Fruit fly (Drosophila melanogaster) whole organism: ENCODE measurements around the gene CG17104.

Source experiments
- CG8478 ChIP-seq: fragments of >200 bp; optimal IDR thresholded peaks from 2 replicates; lab custom pipeline; 2018; ENCODE audit warnings: inconsistent platforms
- usp ChIP-seq: fragments of >200 bp; optimal IDR thresholded peaks from 2 replicates; lab custom pipeline; 2017; ENCODE audit warnings: missing biosample characterization, missing genetic modification characterization, mixed read lengths

DNA sequence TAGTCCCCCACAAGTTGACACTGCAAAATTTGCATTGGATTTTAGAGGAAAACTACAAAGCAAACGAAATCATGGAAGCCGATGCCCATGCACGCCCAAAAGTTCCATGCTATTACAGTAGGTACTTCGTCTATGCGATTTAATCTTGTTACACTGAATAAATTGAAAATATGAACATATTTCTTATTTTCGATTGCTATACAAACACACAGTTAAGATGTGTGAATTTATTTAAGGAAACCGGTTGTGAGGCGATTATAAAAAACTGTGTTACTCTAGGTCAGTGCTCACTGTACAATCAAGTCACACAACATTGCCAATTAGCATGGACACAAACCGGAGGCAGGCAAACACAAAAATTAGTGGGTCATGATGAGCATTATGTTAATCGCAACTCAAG, 11.4 kb upstream of the CG17104 start:
- TF ChIP-seq usp (GFP tag; lab: Kevin White, UChicago) (no peak), CG8478 (no peak)
